Worm (Caenorhabditis elegans): Measurements from ENCODE around the gene C07E3.8.

C07E3.8 gene

DNA sequence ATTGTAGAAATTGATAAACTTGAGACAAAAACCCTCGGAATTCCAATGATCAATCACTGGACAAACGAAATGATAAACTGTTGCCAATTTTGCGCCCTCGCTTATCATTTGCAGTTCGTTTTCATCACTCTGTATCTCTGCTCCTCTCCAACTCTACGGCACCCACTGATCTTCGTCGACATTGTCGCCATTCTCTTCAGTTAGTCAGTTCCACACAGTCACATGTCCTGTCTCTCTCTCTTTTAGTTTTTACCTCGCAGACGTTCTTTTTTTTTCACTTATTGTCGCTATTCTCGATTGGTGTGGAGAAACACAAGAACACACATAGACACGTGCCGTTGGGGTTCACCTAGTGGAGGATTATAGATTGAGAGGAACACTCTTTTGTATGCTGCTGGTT, 37.0 kb downstream of the C07E3.8 start (continued):
- no peak for TF ChIP-seq tag-97 (GFP tag; IDR thresholded peaks at IDR 0.05)
- no peak for TF ChIP-seq unc-39 (tag; optimal IDR thresholded peaks at IDR 0.05)
- no peak for TF ChIP-seq nhr-111 (GFP tag; optimal IDR thresholded peaks at IDR 0.05)
- TF ChIP-seq lin-29 (GFP tag; IDR thresholded peaks at IDR 0.05) = peak; percentile 52; the same call in 1 of the 2 replicates
- no peak for TF ChIP-seq egl-43 (GFP tag; IDR thresholded peaks at IDR 0.05)
- TF ChIP-seq cey-2 (tag; optimal IDR thresholded peaks at IDR 0.05; ENCODE audit: borderline replicate concordance, insufficient read depth) = peak; percentile 85
- no peak for TF ChIP-seq snpc-1.2 (GFP tag; IDR thresholded peaks at IDR 0.05)
- TF ChIP-seq mdl-1 (tag; optimal IDR thresholded peaks at IDR 0.05) = peak; percentile 73 to 92
- TF ChIP-seq hif-1 (tag; optimal IDR thresholded peaks at IDR 0.05) = peak in 1 of 2 experiments; percentile 6
- no peak for TF ChIP-seq F44E2.7 (GFP tag; IDR thresholded peaks at IDR 0.05)
- 0 out of 2 replicates have a peak, but pooled peaks have one; percentile 34 for TF ChIP-seq pha-4 (GFP tag; IDR thresholded peaks at IDR 0.05)
- TF ChIP-seq pha-4 (tag; optimal IDR thresholded peaks at IDR 0.05) = peak; percentile 73
- no peak for TF ChIP-seq duxl-1 (tag; optimal IDR thresholded peaks at IDR 0.05; ENCODE audit: poor library complexity)
- TF ChIP-seq T26A8.4 (GFP tag; IDR thresholded peaks at IDR 0.05) = peak; percentile 51; the same call in 1 of the 2 replicates
- TF ChIP-seq mes-2 (tag; optimal IDR thresholded peaks at IDR 0.05; ENCODE audit: poor library complexity, severe bottlenecking) = peak; percentile 63
- TF ChIP-seq tra-1 (GFP tag; IDR thresholded peaks at IDR 0.05) = peak; percentile 74
- no peak for TF ChIP-seq mdt-29 (GFP tag; IDR thresholded peaks at IDR 0.05)
- peak; percentile 60 for TF ChIP-seq spr-1 (tag; optimal IDR thresholded peaks at IDR 0.05)
- TF ChIP-seq lin-1 (GFP tag; IDR thresholded peaks at IDR 0.05) = 0 out of 2 replicates have a peak, but pooled peaks have one; percentile 19
- TF ChIP-seq mxl-2 (GFP tag; conservative IDR thresholded peaks at IDR 0.05) = peak; percentile 71
- TF ChIP-seq nhr-237 (tag; optimal IDR thresholded peaks at IDR 0.05) = no peak
- peak; percentile 93 for TF ChIP-seq dmd-6 (GFP tag; IDR thresholded peaks at IDR 0.05)
- peak; percentile 97 for TF ChIP-seq aha-1 (tag)
- TF ChIP-seq daf-16 (GFP tag; optimal IDR thresholded peaks at IDR 0.05) = no peak
- TF ChIP-seq daf-16 (tag; optimal IDR thresholded peaks at IDR 0.05) = peak; percentile 79
- no peak for TF ChIP-seq ces-1 (GFP tag; optimal IDR thresholded peaks at IDR 0.05)
- peak; percentile 88 for TF ChIP-seq nhr-28 (tag; optimal IDR thresholded peaks at IDR 0.05)

DNA sequence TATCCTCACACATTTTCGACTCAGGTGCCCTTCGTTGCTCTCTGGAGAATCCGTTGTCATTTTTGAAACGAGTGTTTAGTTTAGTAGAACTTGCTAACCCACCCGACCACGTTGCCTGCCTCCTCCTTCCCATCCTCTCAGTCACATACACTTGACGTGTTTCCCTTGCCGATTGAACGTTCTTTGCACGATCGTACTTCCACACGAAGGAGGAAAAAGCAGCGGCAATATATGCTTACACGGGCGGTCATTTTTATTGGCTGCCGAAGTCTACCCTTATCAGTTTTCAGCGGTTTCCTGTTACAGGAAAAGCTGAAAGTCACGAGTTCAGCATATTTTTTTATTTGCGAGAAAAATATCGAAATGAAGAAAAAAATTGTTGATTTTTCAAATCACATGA, 37.7 kb downstream of the C07E3.8 start:
- peak; percentile 88 for TF ChIP-seq nhr-28 (tag; optimal IDR thresholded peaks at IDR 0.05)
- TF ChIP-seq lsy-2 (tag; optimal IDR thresholded peaks at IDR 0.05) = peak in 1 of 2 experiments; percentile 48
- peak; percentile 93 for TF ChIP-seq mxl-3 (GFP tag; optimal IDR thresholded peaks at IDR 0.05)
- peak; percentile 79 for TF ChIP-seq dve-1 (tag; optimal IDR thresholded peaks at IDR 0.05; ENCODE audit: insufficient read depth)
- peak in 1 of 2 experiments; percentile 69 for TF ChIP-seq mdl-1 (tag; optimal IDR thresholded peaks at IDR 0.05)
- TF ChIP-seq rbr-2 (tag; optimal IDR thresholded peaks at IDR 0.05) = no peak
- peak; percentile 75 for TF ChIP-seq nhr-48 (tag; optimal IDR thresholded peaks at IDR 0.05)
- TF ChIP-seq tag-97 (GFP tag; IDR thresholded peaks at IDR 0.05) = no peak
- peak; percentile 11; the same call in 1 of the 2 replicates for TF ChIP-seq lim-7 (GFP tag; IDR thresholded peaks at IDR 0.05)
- no peak for TF ChIP-seq skn-1 (tag; optimal IDR thresholded peaks at IDR 0.05)
- no peak for TF ChIP-seq snpc-1.2 (GFP tag; IDR thresholded peaks at IDR 0.05)
- peak; percentile 26; the same call in 1 of the 2 replicates for TF ChIP-seq set-16 (GFP tag; IDR thresholded peaks at IDR 0.05)
- no peak for TF ChIP-seq egl-43 (GFP tag; IDR thresholded peaks at IDR 0.05)
- peak; percentile 85 for TF ChIP-seq php-3 (GFP tag; IDR thresholded peaks at IDR 0.05)
- no peak for TF ChIP-seq ZK337.2 (GFP tag; IDR thresholded peaks at IDR 0.05)
- peak; percentile 53 for TF ChIP-seq nhr-102 (tag; optimal IDR thresholded peaks at IDR 0.05)
- no peak for TF ChIP-seq D1046.2 (GFP tag; IDR thresholded peaks at IDR 0.05)
- peak; percentile 82 for TF ChIP-seq lin-1 (GFP tag; IDR thresholded peaks at IDR 0.05)
- no peak for TF ChIP-seq ces-1 (GFP tag; optimal IDR thresholded peaks at IDR 0.05)
- peak; percentile 13 to 23 for TF ChIP-seq hif-1 (tag; optimal IDR thresholded peaks at IDR 0.05)
- no peak for TF ChIP-seq R02D3.7 (tag; optimal IDR thresholded peaks at IDR 0.05)
- peak; percentile 94 for TF ChIP-seq hlh-11 (tag; optimal IDR thresholded peaks at IDR 0.05)
- TF ChIP-seq T26A8.4 (GFP tag; IDR thresholded peaks at IDR 0.05) = peak; percentile 67
- TF ChIP-seq madf-9 (GFP tag; conservative IDR thresholded peaks at IDR 0.05) = 0 out of 2 replicates have a peak, but pooled peaks have one; percentile 15
- TF ChIP-seq ztf-7 (tag; optimal IDR thresholded peaks at IDR 0.05) = no peak
- TF ChIP-seq daf-16 (GFP tag; optimal IDR thresholded peaks at IDR 0.05) = peak in 1 of 2 experiments; percentile 34
- peak; percentile 89 for TF ChIP-seq daf-16 (tag; optimal IDR thresholded peaks at IDR 0.05)
- peak; percentile 51 for TF ChIP-seq mes-2 (tag; optimal IDR thresholded peaks at IDR 0.05; ENCODE audit: poor library complexity, severe bottlenecking)
- no peak for TF ChIP-seq lin-29 (GFP tag; IDR thresholded peaks at IDR 0.05)
- TF ChIP-seq unc-62 (GFP tag; optimal IDR thresholded peaks at IDR 0.05 in 1 of 2) = no peak
- no peak for TF ChIP-seq unc-62 (tag; optimal IDR thresholded peaks at IDR 0.05)
- TF ChIP-seq F10B5.3 (tag; optimal IDR thresholded peaks at IDR 0.05) = no peak
- no peak; the same call in none of the 2 replicates for TF ChIP-seq zfp-3 (GFP tag; conservative IDR thresholded peaks at IDR 0.05)
- no peak for TF ChIP-seq unc-39 (tag; optimal IDR thresholded peaks at IDR 0.05)
